Worm (Caenorhabditis elegans) whole organism, L4/young adult: Measurements from ENCODE around the gene ptr-18.
A peak's percentile ranks its signal among the peaks of the same experiment; 100 is the strongest.

Source experiments
- W03F9.2 ChIP-seq: fragments of 150-350 bp; optimal IDR thresholded peaks from 2 replicates; lab custom pipeline; 2014; ENCODE audit warnings: missing biosample characterization, missing genetic modification characterization
- dao-5 ChIP-seq: sonication (generic microtip); optimal IDR thresholded peaks from 2 replicates; lab custom pipeline; 2016; ENCODE audit warnings: missing genotype, missing genetic modification characterization, moderate library complexity, missing compliant biosample characterization

ce11 chrII:12944587-12945126 is 20.7 kb upstream of the ptr-18 start:
- TF ChIP-seq W03F9.2 = peak; percentile 80
- peak; percentile 85 for TF ChIP-seq dao-5 (tag; lab: Kevin White, UChicago)
